Worm (Caenorhabditis elegans) whole organism, late embryonic: ENCODE results near the gene F13H8.8.

Experiments
- C08G9.2 ChIP-seq: sonication (generic microtip); optimal IDR thresholded peaks from 2 replicates; lab custom pipeline; 2016; ENCODE audit warnings: mild to moderate bottlenecking, missing genetic modification characterization, moderate library complexity, missing compliant biosample characterization
- F13H6.1 ChIP-seq: sonication (generic microtip); optimal IDR thresholded peaks from 2 replicates; lab custom pipeline; 2016; ENCODE audit warnings: missing genetic modification characterization, missing compliant biosample characterization
- K09A11.1 ChIP-seq: sonication (generic microtip); optimal IDR thresholded peaks from 2 replicates; lab custom pipeline; 2017; ENCODE audit warnings: antibody characterized with exemption, mild to moderate bottlenecking, missing genetic modification characterization, missing compliant biosample characterization; ENCODE audit not compliant: insufficient read depth
- ama-1 ChIP-seq: fragments of 150-350 bp; optimal IDR thresholded peaks from 2 replicates; lab custom pipeline; 2014
- ceh-18 ChIP-seq: sonication (generic microtip); optimal IDR thresholded peaks from 2 replicates; lab custom pipeline; 2016; ENCODE audit warnings: missing genetic modification characterization, missing compliant biosample characterization
- ceh-19 ChIP-seq: fragments of 200-800 bp; sonication (Bioruptor generic); optimal IDR thresholded peaks from 2 replicates; lab custom pipeline; 2018; ENCODE audit warnings: mild to moderate bottlenecking, missing genetic modification characterization, missing compliant biosample characterization
- ceh-31 ChIP-seq: sonication (generic microtip); optimal IDR thresholded peaks from 2 replicates; lab custom pipeline; 2016; ENCODE audit warnings: missing genetic modification characterization, missing compliant biosample characterization
- ceh-34 ChIP-seq: sonication (generic microtip); optimal IDR thresholded peaks from 2 replicates; lab custom pipeline; 2016; ENCODE audit warnings: mild to moderate bottlenecking, missing genetic modification characterization, missing compliant biosample characterization
- ceh-45 ChIP-seq: fragments of 200-800 bp; sonication (Bioruptor generic); IDR thresholded peaks from 2 replicates; pipeline ENCODE4 v1.3.6; 2022; ENCODE audit warnings: missing genetic modification reagents, missing genetic modification characterization, missing compliant biosample characterization
- ceh-6 ChIP-seq: fragments of 200-800 bp; sonication (Bioruptor generic); optimal IDR thresholded peaks from 2 replicates; lab custom pipeline; 2018; ENCODE audit warnings: mild to moderate bottlenecking, missing genetic modification characterization, missing compliant biosample characterization
- ceh-9 ChIP-seq: sonication (generic microtip); optimal IDR thresholded peaks from 2 replicates; lab custom pipeline; 2016; ENCODE audit warnings: mild to moderate bottlenecking, missing genetic modification characterization, inconsistent platforms, missing compliant biosample characterization
- che-1 ChIP-seq: sonication (generic microtip); optimal IDR thresholded peaks from 2 replicates; lab custom pipeline; 2016; ENCODE audit warnings: mild to moderate bottlenecking, missing genetic modification characterization, missing compliant biosample characterization
- dve-1 ChIP-seq: sonication (generic microtip); optimal IDR thresholded peaks from 2 replicates; lab custom pipeline; 2017; ENCODE audit warnings: antibody characterized with exemption, mild to moderate bottlenecking, missing genetic modification characterization, missing compliant biosample characterization
- elt-4 ChIP-seq: sonication (generic microtip); optimal IDR thresholded peaks from 2 replicates; lab custom pipeline; 2016; ENCODE audit warnings: missing genetic modification characterization, missing compliant biosample characterization
- eyg-1 ChIP-seq: sonication (generic microtip); optimal IDR thresholded peaks from 2 replicates; lab custom pipeline; 2016; ENCODE audit warnings: missing genotype, missing genetic modification characterization, missing compliant biosample characterization
- hlh-13 ChIP-seq: fragments of 200-800 bp; sonication (Bioruptor generic); optimal IDR thresholded peaks from 2 replicates; lab custom pipeline; 2018; ENCODE audit warnings: mild to moderate bottlenecking, missing genetic modification characterization, missing compliant biosample characterization
- hlh-15 ChIP-seq: sonication (generic microtip); optimal IDR thresholded peaks from 2 replicates; lab custom pipeline; 2016; ENCODE audit warnings: missing genetic modification characterization, missing compliant biosample characterization
- hlh-30 ChIP-seq: sonication (generic microtip); optimal IDR thresholded peaks from 2 replicates; lab custom pipeline; 2017; ENCODE audit warnings: antibody characterized with exemption, missing genetic modification characterization, missing compliant biosample characterization; ENCODE audit not compliant: insufficient read depth
- hlh-6 ChIP-seq: sonication (generic microtip); optimal IDR thresholded peaks from 2 replicates; lab custom pipeline; 2016; ENCODE audit warnings: missing genotype, missing genetic modification characterization, missing compliant biosample characterization
- hlh-8 ChIP-seq: sonication (generic microtip); optimal IDR thresholded peaks from 2 replicates; lab custom pipeline; 2016; ENCODE audit warnings: missing genotype, missing genetic modification characterization, missing compliant biosample characterization
- lim-6 ChIP-seq: sonication (generic microtip); optimal IDR thresholded peaks from 2 replicates; lab custom pipeline; 2016; ENCODE audit warnings: missing genetic modification characterization, missing compliant biosample characterization
- lin-11 ChIP-seq: fragments of 200-800 bp; sonication (Bioruptor generic); optimal IDR thresholded peaks from 2 replicates; lab custom pipeline; 2018; ENCODE audit warnings: mild to moderate bottlenecking, missing genetic modification characterization, missing compliant biosample characterization
- madf-2 ChIP-seq: sonication (generic microtip); optimal IDR thresholded peaks from 2 replicates; lab custom pipeline; 2017; ENCODE audit warnings: missing genetic modification characterization, missing compliant biosample characterization
- nhr-11 ChIP-seq: fragments of 150-350 bp; optimal IDR thresholded peaks from 2 replicates; lab custom pipeline; 2014; ENCODE audit warnings: missing biosample characterization, missing genetic modification characterization
- nhr-232 ChIP-seq: sonication (generic microtip); optimal IDR thresholded peaks from 2 replicates; lab custom pipeline; 2016; ENCODE audit warnings: missing genetic modification characterization, missing compliant biosample characterization
- odd-2 ChIP-seq: sonication (generic microtip); optimal IDR thresholded peaks from 2 replicates; lab custom pipeline; 2017; ENCODE audit warnings: antibody characterized with exemption, mild to moderate bottlenecking, missing genetic modification characterization, missing compliant biosample characterization
- pag-3 ChIP-seq: sonication (generic microtip); optimal IDR thresholded peaks from 2 replicates; lab custom pipeline; 2016; ENCODE audit warnings: missing compliant biosample characterization, missing genetic modification characterization, borderline replicate concordance
- pat-9 ChIP-seq: fragments of 200-800 bp; sonication (Bioruptor generic); optimal IDR thresholded peaks from 2 replicates; lab custom pipeline; 2018; ENCODE audit warnings: mild to moderate bottlenecking, missing genetic modification characterization, moderate library complexity, missing compliant biosample characterization
- pax-1 ChIP-seq: fragments of 150-350 bp; optimal IDR thresholded peaks from 2 replicates; lab custom pipeline; 2014; ENCODE audit warnings: missing biosample characterization, missing genetic modification characterization
- pha-2 ChIP-seq: sonication (generic microtip); optimal IDR thresholded peaks from 2 replicates; lab custom pipeline; 2017; ENCODE audit warnings: mild to moderate bottlenecking, missing genetic modification characterization, missing compliant biosample characterization
- pha-4 ChIP-seq: fragments of 150-350 bp; optimal IDR thresholded peaks from 2 replicates; lab custom pipeline; 2018; ENCODE audit warnings: missing biosample characterization, missing genetic modification reagents, missing genetic modification characterization
- pqm-1 ChIP-seq: sonication (generic microtip); optimal IDR thresholded peaks from 2 replicates; lab custom pipeline; 2016; ENCODE audit warnings: missing genetic modification characterization, missing compliant biosample characterization
- pros-1 ChIP-seq: fragments of 150-350 bp; optimal IDR thresholded peaks from 2 replicates; lab custom pipeline; 2014; ENCODE audit warnings: missing biosample characterization, missing genetic modification reagents, missing genetic modification characterization
- ref-2 ChIP-seq: sonication (generic microtip); optimal IDR thresholded peaks from 2 replicates; lab custom pipeline; 2016; ENCODE audit warnings: missing genetic modification characterization, missing compliant biosample characterization
- sox-4 ChIP-seq: sonication (generic microtip); optimal IDR thresholded peaks from 2 replicates; lab custom pipeline; 2017; ENCODE audit warnings: mild to moderate bottlenecking, missing genetic modification characterization, inconsistent platforms, missing compliant biosample characterization
- syd-9 ChIP-seq: sonication (generic microtip); optimal IDR thresholded peaks from 2 replicates; lab custom pipeline; 2016; ENCODE audit warnings: mild to moderate bottlenecking, missing genetic modification characterization, moderate library complexity, missing compliant biosample characterization
- tbx-2 ChIP-seq: sonication (generic microtip); optimal IDR thresholded peaks from 2 replicates; lab custom pipeline; 2016; ENCODE audit warnings: missing genetic modification characterization, missing compliant biosample characterization
- tbx-7 ChIP-seq: sonication (generic microtip); optimal IDR thresholded peaks from 2 replicates; lab custom pipeline; 2016; ENCODE audit warnings: missing genotype, missing genetic modification characterization, missing compliant biosample characterization
- unc-3 ChIP-seq, 2 experiments: fragments of 200-800 bp in 1 of 2; sonication (Bioruptor generic) in 1 of 2; sonication (generic microtip) in 1 of 2; conservative IDR thresholded peaks in 1 of 2; optimal IDR thresholded peaks in 1 of 2; 2 replicates each; pipeline versions ENCODE4 v1.3.6 to Lab custom; 2016 to 2022; ENCODE audit warnings: missing compliant biosample characterization in 2 of 2, missing genetic modification characterization in 2 of 2, missing genetic modification reagents in 1 of 2
- unc-55 ChIP-seq: sonication (generic microtip); optimal IDR thresholded peaks from 2 replicates; lab custom pipeline; 2017; ENCODE audit warnings: missing biosample characterization, missing genetic modification reagents, missing genetic modification characterization
- zip-5 ChIP-seq: sonication (generic microtip); optimal IDR thresholded peaks from 2 replicates; lab custom pipeline; 2016; ENCODE audit warnings: missing genetic modification characterization, missing compliant biosample characterization

F13H8.8 gene

DNA sequence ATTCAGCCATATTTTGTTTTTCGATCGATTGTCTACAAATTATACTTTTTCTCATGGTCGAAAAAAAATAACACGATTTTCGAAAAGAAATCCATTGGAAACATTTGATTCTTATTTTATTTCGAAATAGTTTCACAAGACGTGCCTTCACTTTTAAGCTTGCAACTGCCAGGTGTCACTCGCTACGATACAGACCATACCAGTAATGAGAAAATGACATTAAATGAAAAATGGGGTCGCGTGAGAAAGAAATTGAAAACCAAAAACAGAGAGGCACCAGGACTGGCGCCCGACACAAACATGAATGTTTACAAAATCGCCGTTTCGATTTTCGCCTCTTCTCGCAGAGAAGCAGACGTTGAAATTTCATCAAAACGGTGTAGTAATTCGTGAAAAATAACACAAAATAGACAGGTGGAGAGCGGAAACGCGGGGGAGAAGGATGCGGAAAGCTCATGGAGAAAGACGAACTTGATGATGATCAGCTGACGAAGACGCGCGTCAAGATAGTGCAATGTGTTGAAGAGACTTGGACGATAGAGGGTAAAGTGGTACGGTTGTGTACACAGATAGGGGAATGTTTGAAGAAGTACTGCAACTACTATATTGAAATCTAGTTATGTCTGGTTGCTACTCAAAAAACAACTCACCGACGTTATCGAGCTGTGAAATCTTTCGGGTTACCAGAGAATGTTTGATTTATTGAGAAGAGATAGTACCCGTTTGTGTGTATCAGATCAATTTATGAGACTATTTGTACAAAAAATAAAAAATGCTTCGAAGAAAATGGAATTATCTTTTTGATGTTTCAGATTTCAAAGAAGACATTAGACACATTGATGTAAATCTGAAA, 31.6 kb downstream of the F13H8.8 start:
- TF ChIP-seq odd-2 (tag; lab: Kevin White, UChicago) = no peak
- no peak for TF ChIP-seq nhr-11 (tag; lab: Kevin White, UChicago)
- TF ChIP-seq tbx-2 (tag; lab: Kevin White, UChicago) = peak; percentile 33
- no peak for TF ChIP-seq K09A11.1
- no peak for TF ChIP-seq sox-4 (tag; lab: Kevin White, UChicago)
- TF ChIP-seq pat-9 (tag; lab: Kevin White, UChicago) = no peak
- no peak for TF ChIP-seq F13H6.1 (tag; lab: Kevin White, UChicago)
- TF ChIP-seq lim-6 (tag; lab: Kevin White, UChicago) = no peak
- no peak for TF ChIP-seq pax-1 (tag; lab: Kevin White, UChicago)
- no peak for TF ChIP-seq ceh-31 (tag; lab: Kevin White, UChicago)
- TF ChIP-seq unc-55 (GFP tag; lab: Kevin White, UChicago) = no peak
- no peak for TF ChIP-seq dve-1 (tag; lab: Kevin White, UChicago)
- TF ChIP-seq zip-5 = no peak
- TF ChIP-seq tbx-7 (tag; lab: Kevin White, UChicago) = no peak
- TF ChIP-seq C08G9.2 = no peak
- TF ChIP-seq pros-1 (tag; lab: Kevin White, UChicago) = no peak
- TF ChIP-seq madf-2 (tag; lab: Kevin White, UChicago) = no peak
- peak; percentile 11 for TF ChIP-seq ceh-34 (tag; lab: Kevin White, UChicago)
- no peak for TF ChIP-seq pag-3 (tag; lab: Kevin White, UChicago)
- TF ChIP-seq unc-3 (GFP tag; conservative IDR thresholded peaks at IDR 0.05; lab: Robert Waterston, UW) = no peak
- TF ChIP-seq unc-3 (tag; optimal IDR thresholded peaks at IDR 0.05; lab: Kevin White, UChicago) = no peak
- TF ChIP-seq elt-4 (tag; lab: Kevin White, UChicago) = no peak
- no peak for TF ChIP-seq ceh-9 (tag; lab: Kevin White, UChicago)
- no peak for TF ChIP-seq lin-11 (tag; lab: Kevin White, UChicago)
- TF ChIP-seq ama-1 = no peak
- peak; percentile 45 for TF ChIP-seq hlh-30 (tag; lab: Kevin White, UChicago)
- no peak for TF ChIP-seq pqm-1 (tag; lab: Kevin White, UChicago)
- no peak for TF ChIP-seq hlh-6 (tag; lab: Kevin White, UChicago)
- TF ChIP-seq ref-2 = no peak
- TF ChIP-seq eyg-1 (tag; lab: Kevin White, UChicago) = no peak
- TF ChIP-seq ceh-6 (GFP tag; lab: Kevin White, UChicago) = no peak
- peak; percentile 62 for TF ChIP-seq ceh-18
- TF ChIP-seq hlh-8 (tag; lab: Kevin White, UChicago) = no peak
- no peak for TF ChIP-seq syd-9 (tag; lab: Kevin White, UChicago)
- no peak for TF ChIP-seq hlh-15 (tag; lab: Kevin White, UChicago)
- no peak for TF ChIP-seq pha-4
- TF ChIP-seq ceh-19 (GFP tag; lab: Kevin White, UChicago) = no peak

DNA sequence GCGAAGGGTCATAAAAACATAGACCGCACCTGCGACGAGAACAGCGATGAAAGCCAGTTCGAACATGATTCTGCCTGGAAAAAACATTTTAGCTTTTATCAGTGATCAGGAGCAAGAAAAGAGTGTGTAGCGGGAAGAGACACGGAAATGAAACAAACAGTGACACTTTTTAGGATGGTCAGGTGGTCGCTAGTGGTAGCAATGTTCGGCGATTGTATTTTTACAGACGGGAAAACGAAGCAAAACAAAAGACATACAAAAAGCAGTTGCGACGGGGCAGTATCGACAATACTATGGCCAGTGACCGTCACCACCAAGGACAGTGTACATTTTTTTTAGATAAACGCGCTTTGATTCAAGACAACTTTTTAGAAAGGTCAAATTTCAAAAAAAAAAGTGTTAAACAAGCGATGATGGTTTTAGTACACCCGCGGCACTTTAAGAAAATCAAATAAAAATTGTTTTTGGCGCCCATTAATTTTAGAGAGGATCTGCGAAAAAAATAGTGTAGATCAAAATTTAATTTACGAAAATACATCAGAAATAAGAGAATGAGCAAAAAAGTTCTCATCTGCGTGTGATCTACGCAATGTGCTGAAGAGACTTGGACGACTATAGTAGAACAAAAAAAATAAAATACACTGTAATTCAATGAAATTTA, 32.3 kb downstream of the F13H8.8 start, which contains the start of gene T24H7.9:
Gene T24H7.9, minus strand, starts transcription at position 74 of the 661 bp plus-strand sequence.
- TF ChIP-seq dve-1 (tag; lab: Kevin White, UChicago) = no peak
- no peak for TF ChIP-seq unc-55 (GFP tag; lab: Kevin White, UChicago)
- TF ChIP-seq hlh-13 (GFP tag; lab: Kevin White, UChicago) = no peak
- no peak for TF ChIP-seq pros-1 (tag; lab: Kevin White, UChicago)
- TF ChIP-seq pha-2 (tag; lab: Kevin White, UChicago) = no peak
- TF ChIP-seq ceh-45 = no peak
- no peak for TF ChIP-seq hlh-30 (tag; lab: Kevin White, UChicago)
- no peak for TF ChIP-seq nhr-232 (tag; lab: Kevin White, UChicago)
- no peak for TF ChIP-seq che-1 (tag; lab: Kevin White, UChicago)
- TF ChIP-seq, all 69 proteins: peak for 0
